Fruit fly (Drosophila melanogaster) whole organism, embryonic: ENCODE results near the gene CG17029.
A peak's percentile ranks its signal among the peaks of the same experiment; 100 is the strongest.

ENCODE experiments used
- ATbp ChIP-seq: fragments of 200-800 bp; sonication (Bioruptor generic); optimal IDR thresholded peaks from 2 replicates; lab custom pipeline; 2017; ENCODE audit warnings: missing biosample characterization, mild to moderate bottlenecking, missing genetic modification characterization, missing genetic modification reagents
- C15 ChIP-seq: fragments of 200-800 bp; sonication (Bioruptor generic); IDR thresholded peaks from 3 replicates; pipeline ENCODE4 v1.3.6; 2022; ENCODE audit warnings: missing biosample characterization, missing genetic modification characterization
- CG11398 ChIP-seq: fragments of 200-800 bp; sonication (Bioruptor generic); optimal IDR thresholded peaks from 2 replicates; lab custom pipeline; 2016; ENCODE audit warnings: missing biosample characterization, missing genetic modification characterization
- CG13123 ChIP-seq: fragments of 200-800 bp; sonication (Bioruptor generic); optimal IDR thresholded peaks from 2 replicates; lab custom pipeline; 2016; ENCODE audit warnings: missing biosample characterization, missing genetic modification characterization
- CG15073 ChIP-seq: fragments of 200-800 bp; sonication (Bioruptor generic); optimal IDR thresholded peaks from 2 replicates; lab custom pipeline; 2016; ENCODE audit warnings: missing biosample characterization, missing genetic modification characterization
- CG15479 ChIP-seq: fragments of 200-800 bp; sonication (Bioruptor generic); optimal IDR thresholded peaks from 3 replicates; lab custom pipeline; 2019; ENCODE audit warnings: missing biosample characterization, mild to moderate bottlenecking, missing genetic modification characterization, moderate library complexity
- CG17802 ChIP-seq: fragments of 200-800 bp; sonication (Bioruptor generic); optimal IDR thresholded peaks from 2 replicates; lab custom pipeline; 2018; ENCODE audit warnings: missing biosample characterization, mild to moderate bottlenecking, missing genetic modification characterization, moderate library complexity
- CG18599 ChIP-seq: fragments of 200-800 bp; sonication (Bioruptor generic); optimal IDR thresholded peaks from 3 replicates; lab custom pipeline; 2017; ENCODE audit warnings: missing biosample characterization, missing genetic modification characterization, mild to moderate bottlenecking, moderate library complexity, missing genetic modification reagents
- CG30020 ChIP-seq: fragments of 200-800 bp; optimal IDR thresholded peaks from 2 replicates; lab custom pipeline; 2019; ENCODE audit warnings: missing biosample characterization, mild to moderate bottlenecking, missing genetic modification characterization, moderate library complexity
- CG32772 ChIP-seq: fragments of 200-800 bp; sonication (Bioruptor generic); IDR thresholded peaks from 2 replicates; pipeline ENCODE4 v1.3.6; 2022; ENCODE audit warnings: missing biosample characterization, missing genetic modification characterization
- CG3407 ChIP-seq: fragments of 200-800 bp; sonication (Bioruptor generic); optimal IDR thresholded peaks from 2 replicates; lab custom pipeline; 2018; ENCODE audit warnings: missing biosample characterization, mild to moderate bottlenecking, missing genetic modification characterization
- CG4730 ChIP-seq: fragments of 200-800 bp; sonication (Bioruptor generic); IDR thresholded peaks from 2 replicates; pipeline ENCODE4 v1.3.6; 2022; ENCODE audit warnings: missing biosample characterization, missing genetic modification characterization
- CG5245 ChIP-seq: fragments of 200-800 bp; sonication (Bioruptor generic); optimal IDR thresholded peaks from 3 replicates; lab custom pipeline; 2016; ENCODE audit warnings: missing biosample characterization, missing genetic modification characterization
- CG5953 ChIP-seq: fragments of 200-800 bp; sonication (Bioruptor generic); IDR thresholded peaks from 2 replicates; pipeline ENCODE4 v1.3.6; 2022; ENCODE audit warnings: missing biosample characterization, missing genetic modification characterization
- CG7271 ChIP-seq: fragments of 200-800 bp; sonication (Bioruptor generic); optimal IDR thresholded peaks from 2 replicates; lab custom pipeline; 2018; ENCODE audit warnings: missing biosample characterization, mild to moderate bottlenecking, missing genetic modification characterization, moderate library complexity
- CG7786 ChIP-seq: fragments of 200-800 bp; sonication (Bioruptor generic); optimal IDR thresholded peaks from 2 replicates; lab custom pipeline; 2016; ENCODE audit warnings: missing biosample characterization, missing genetic modification characterization
- CG8281 ChIP-seq: fragments of 200-800 bp; sonication (Bioruptor generic); optimal IDR thresholded peaks from 2 replicates; lab custom pipeline; 2018; ENCODE audit warnings: missing biosample characterization, mild to moderate bottlenecking, missing genetic modification characterization, moderate library complexity
- CG8924 ChIP-seq: fragments of 200-800 bp; optimal IDR thresholded peaks from 3 replicates; lab custom pipeline; 2019; ENCODE audit warnings: missing biosample characterization, mild to moderate bottlenecking, missing genetic modification characterization, moderate library complexity
- CG9876 ChIP-seq: fragments of 200-800 bp; sonication (Bioruptor generic); optimal IDR thresholded peaks from 2 replicates; lab custom pipeline; 2016; ENCODE audit warnings: missing biosample characterization, missing genetic modification characterization
- CG9932 ChIP-seq: fragments of 200-800 bp; sonication (Bioruptor generic); IDR thresholded peaks from 2 replicates; pipeline ENCODE4 v1.3.6; 2022; ENCODE audit warnings: missing biosample characterization, missing genetic modification characterization
- CHES-1-like ChIP-seq: fragments of 200-800 bp; sonication (Bioruptor generic); optimal IDR thresholded peaks from 2 replicates; lab custom pipeline; 2016; ENCODE audit warnings: missing biosample characterization, missing genetic modification characterization
- Dfd ChIP-seq, 2 experiments: fragments of >200 bp; optimal IDR thresholded peaks; 2 replicates each; lab custom pipeline; 2017; ENCODE audit warnings: missing biosample characterization in 2 of 2, missing genetic modification characterization in 2 of 2
- ERR ChIP-seq: fragments of 200-800 bp; sonication (Bioruptor generic); optimal IDR thresholded peaks from 2 replicates; lab custom pipeline; 2016; ENCODE audit warnings: missing biosample characterization, missing genetic modification characterization
- H2.0 ChIP-seq: fragments of 200-800 bp; sonication (Bioruptor generic); IDR thresholded peaks from 2 replicates; pipeline ENCODE4 v1.3.6; 2022; ENCODE audit warnings: missing biosample characterization, missing genetic modification characterization
- Hr39 ChIP-seq: fragments of >200 bp; optimal IDR thresholded peaks from 2 replicates; lab custom pipeline; 2017
- Hr51 ChIP-seq, 2 experiments: fragments of 200-800 bp; sonication (Bioruptor generic); optimal IDR thresholded peaks; 2 replicates in 1 of 2; 3 replicates in 1 of 2; lab custom pipeline; 2016 to 2018; ENCODE audit warnings: missing biosample characterization in 2 of 2, missing genetic modification characterization in 2 of 2, mild to moderate bottlenecking in 1 of 2, moderate library complexity in 1 of 2
- Mes4 ChIP-seq: fragments of 200-800 bp; sonication (Bioruptor generic); optimal IDR thresholded peaks from 2 replicates; lab custom pipeline; 2016; ENCODE audit warnings: missing biosample characterization, missing genetic modification characterization
- Mrtf ChIP-seq: fragments of 200-800 bp; sonication (Bioruptor generic); IDR thresholded peaks from 3 replicates; pipeline ENCODE4 v1.3.6; 2022; ENCODE audit warnings: missing biosample characterization, missing genetic modification characterization
- Six4 ChIP-seq: fragments of 200-800 bp; sonication (Bioruptor generic); optimal IDR thresholded peaks from 2 replicates; lab custom pipeline; 2016; ENCODE audit warnings: missing biosample characterization, missing genetic modification characterization
- Sry-δ ChIP-seq: fragments of 200-800 bp; sonication (Bioruptor generic); optimal IDR thresholded peaks from 2 replicates; lab custom pipeline; 2016; ENCODE audit warnings: missing biosample characterization, missing genetic modification characterization
- YL-1 ChIP-seq: fragments of 200-800 bp; sonication (Bioruptor generic); optimal IDR thresholded peaks from 3 replicates; lab custom pipeline; 2017; ENCODE audit warnings: missing biosample characterization, mild to moderate bottlenecking, missing genetic modification characterization
- ab ChIP-seq: fragments of 200-800 bp; sonication (Bioruptor generic); optimal IDR thresholded peaks from 2 replicates; lab custom pipeline; 2016; ENCODE audit warnings: missing biosample characterization, missing genetic modification characterization
- amos ChIP-seq: fragments of 200-800 bp; sonication (Bioruptor generic); IDR thresholded peaks from 2 replicates; pipeline ENCODE4 v1.3.6; 2022; ENCODE audit warnings: missing biosample characterization, missing genetic modification characterization; ENCODE audit not compliant: partially characterized antibody
- bab2 ChIP-seq: fragments of 200-800 bp; sonication (Bioruptor generic); optimal IDR thresholded peaks from 2 replicates; lab custom pipeline; 2016; ENCODE audit warnings: missing biosample characterization, missing genetic modification characterization
- bcd ChIP-seq: fragments of 200-800 bp; sonication (Bioruptor generic); optimal IDR thresholded peaks from 2 replicates; lab custom pipeline; 2017; ENCODE audit warnings: missing biosample characterization, mild to moderate bottlenecking, missing genetic modification characterization
- bowl ChIP-seq: fragments of 200-800 bp; sonication (Bioruptor generic); IDR thresholded peaks from 2 replicates; pipeline ENCODE4 v1.3.6; 2022; ENCODE audit warnings: missing biosample characterization, missing genetic modification characterization
- chinmo ChIP-seq: fragments of 200-800 bp; sonication (Bioruptor generic); IDR thresholded peaks from 4 replicates; pipeline ENCODE4 v1.3.6; 2022; ENCODE audit warnings: missing biosample characterization, missing genetic modification characterization; ENCODE audit not compliant: partially characterized antibody
- chm ChIP-seq: fragments of 200-800 bp; sonication (Bioruptor generic); IDR thresholded peaks from 2 replicates; pipeline ENCODE4 v1.3.6; 2022; ENCODE audit warnings: missing biosample characterization, missing genetic modification characterization
- crc ChIP-seq: fragments of 200-800 bp; sonication (Bioruptor generic); optimal IDR thresholded peaks from 2 replicates; lab custom pipeline; 2016; ENCODE audit warnings: missing biosample characterization, missing genetic modification characterization
- ems ChIP-seq: fragments of 200-800 bp; sonication (Bioruptor generic); optimal IDR thresholded peaks from 3 replicates; lab custom pipeline; 2016; ENCODE audit warnings: missing biosample characterization, missing genetic modification characterization
- eve ChIP-seq, 2 experiments: fragments of >200 bp; optimal IDR thresholded peaks; 2 replicates each; lab custom pipeline; 2017; ENCODE audit warnings: missing biosample characterization in 2 of 2, missing genetic modification characterization in 2 of 2
- eyg ChIP-seq: fragments of 200-800 bp; sonication (Bioruptor generic); optimal IDR thresholded peaks from 3 replicates; lab custom pipeline; 2016; ENCODE audit warnings: missing biosample characterization, missing genetic modification characterization
- lmd ChIP-seq: fragments of 200-800 bp; sonication (Bioruptor generic); IDR thresholded peaks from 2 replicates; pipeline ENCODE4 v1.3.6; 2022; ENCODE audit warnings: missing biosample characterization, missing genetic modification characterization
- maf-S ChIP-seq: fragments of 200-800 bp; sonication (Bioruptor generic); optimal IDR thresholded peaks from 2 replicates; lab custom pipeline; 2016; ENCODE audit warnings: missing biosample characterization, missing genetic modification characterization
- oc ChIP-seq: fragments of 200-800 bp; sonication (Bioruptor generic); optimal IDR thresholded peaks from 2 replicates; lab custom pipeline; 2018; ENCODE audit warnings: missing biosample characterization, mild to moderate bottlenecking, missing genetic modification characterization, moderate library complexity
- pnt ChIP-seq: fragments of 200-800 bp; sonication (Bioruptor generic); optimal IDR thresholded peaks from 3 replicates; lab custom pipeline; 2016; ENCODE audit warnings: missing biosample characterization, missing genetic modification characterization
- ranshi ChIP-seq: fragments of 200-800 bp; sonication (Bioruptor generic); IDR thresholded peaks from 2 replicates; pipeline ENCODE4 v1.3.6; 2022; ENCODE audit warnings: missing biosample characterization, missing genetic modification characterization
- sens ChIP-seq: fragments of 200-800 bp; sonication (Bioruptor generic); peaks from one replicate; lab custom pipeline; 2016; ENCODE audit warnings: missing biosample characterization, missing genetic modification characterization
- slou ChIP-seq: fragments of 200-800 bp; sonication (Bioruptor generic); optimal IDR thresholded peaks from 3 replicates; lab custom pipeline; 2016; ENCODE audit warnings: missing biosample characterization, missing genetic modification characterization
- so ChIP-seq: fragments of 200-800 bp; sonication (Bioruptor generic); IDR thresholded peaks from 3 replicates; pipeline ENCODE4 v1.3.6; 2022; ENCODE audit warnings: missing biosample characterization, missing genetic modification characterization

Gene CG17029

DNA sequence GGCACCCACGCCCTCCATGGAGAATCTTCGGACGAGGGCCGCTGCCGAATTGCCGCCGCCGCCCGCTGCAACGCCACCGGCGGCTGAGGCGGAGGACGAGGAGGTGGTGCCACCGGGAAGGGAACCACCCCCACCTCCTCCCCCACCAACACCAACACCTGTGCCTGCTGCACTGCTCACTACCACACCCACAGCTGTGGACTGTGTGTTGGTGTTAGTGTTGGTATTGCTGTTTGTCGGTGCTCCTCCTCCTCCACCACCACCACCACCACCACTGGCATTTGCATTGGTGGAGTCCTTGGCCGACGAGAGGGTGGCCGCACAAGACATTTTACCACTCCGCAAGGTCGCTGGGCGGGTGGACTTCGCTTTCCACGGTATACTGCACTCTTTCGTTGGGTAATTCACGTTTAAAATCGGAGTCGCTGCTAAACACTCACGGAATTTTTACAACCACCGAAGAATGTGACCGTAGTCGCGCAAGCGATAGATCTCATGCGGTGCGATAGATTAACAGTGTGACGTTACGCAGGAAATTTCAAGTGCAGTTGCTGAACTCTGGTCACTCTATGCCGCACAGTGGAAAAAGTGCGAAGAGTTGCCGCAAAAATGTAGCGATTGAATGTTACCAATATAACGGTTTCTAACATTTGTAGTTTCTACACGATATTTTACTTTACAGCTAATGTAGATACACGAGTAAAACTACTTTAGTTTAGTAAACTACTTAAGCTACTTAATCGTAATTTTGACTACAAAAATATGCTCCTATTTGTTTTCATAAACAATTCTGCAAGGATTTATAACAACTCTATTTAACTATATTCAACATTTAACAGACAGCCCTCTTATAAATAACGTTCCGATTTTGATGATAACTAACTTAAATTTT is 34.9 kb downstream of the CG17029 start, which contains the start of gene mib1 (continued):
- no peak for TF ChIP-seq bowl (GFP tag; lab: Robert Waterston, UW)
- TF ChIP-seq CHES-1-like (GFP tag; lab: Kevin White, UChicago): peak; percentile 71
- TF ChIP-seq chm (GFP tag; lab: Robert Waterston, UW): peak; percentile 68; the same call in 1 of the 2 replicates
- peak; percentile 93 for TF ChIP-seq amos (GFP tag; lab: Robert Waterston, UW)
- peak; percentile 38 for TF ChIP-seq ems
- TF ChIP-seq Mes4: no peak
- no peak for TF ChIP-seq CG32772 (GFP tag; lab: Robert Waterston, UW)
- peak; percentile 51; the same call in 1 of the 2 replicates for TF ChIP-seq CG9932 (GFP tag; lab: Robert Waterston, UW)
- TF ChIP-seq CG4730: no peak
- TF ChIP-seq CG5245 (GFP tag; lab: Kevin White, UChicago): no peak
- TF ChIP-seq CG8924: peak; percentile 42
- no peak for TF ChIP-seq CG13123 (GFP tag; lab: Kevin White, UChicago)
- TF ChIP-seq CG15073 (GFP tag; lab: Kevin White, UChicago): no peak
- TF ChIP-seq oc (tag; lab: Kevin White, UChicago): peak; percentile 67
- TF ChIP-seq so: 0 out of 3 replicates have a peak, but pooled peaks have one; percentile 35
- no peak for TF ChIP-seq CG15479 (GFP tag; lab: Kevin White, UChicago)
- TF ChIP-seq ab (GFP tag; lab: Kevin White, UChicago): no peak
- peak; percentile 26 for TF ChIP-seq CG7786 (GFP tag; lab: Kevin White, UChicago)
- peak in 1 of 2 experiments; percentile 5 for TF ChIP-seq Hr51 (GFP tag; optimal IDR thresholded peaks at IDR 0.05; lab: Kevin White, UChicago)
- TF ChIP-seq H2.0 (GFP tag; lab: Robert Waterston, UW): no peak
- no peak for TF ChIP-seq Dfd (GFP tag; optimal IDR thresholded peaks at IDR 0.05; lab: Kevin White, UChicago)
- no peak for TF ChIP-seq Mrtf (GFP tag; lab: Robert Waterston, UW)
- peak; percentile 39; the same call in 1 of the 2 replicates for TF ChIP-seq lmd (GFP tag; lab: Robert Waterston, UW)
- peak; percentile 23 for TF ChIP-seq CG18599 (GFP tag; lab: Kevin White, UChicago)
- TF ChIP-seq CG5953 (GFP tag; lab: Robert Waterston, UW): no peak
- no peak for TF ChIP-seq pnt
- TF ChIP-seq slou: no peak
- peak; percentile 38 for TF ChIP-seq CG30020 (tag; lab: Kevin White, UChicago)
- no peak for TF ChIP-seq maf-S (GFP tag; lab: Kevin White, UChicago)
- peak; percentile 91 for TF ChIP-seq YL-1 (GFP tag; lab: Kevin White, UChicago)
- TF ChIP-seq Six4 (GFP tag; lab: Kevin White, UChicago): no peak
- TF ChIP-seq chinmo (GFP tag; lab: Robert Waterston, UW): peak; percentile 95; the same call in 3 of the 4 replicates
- TF ChIP-seq sens: peak; percentile 82
- TF ChIP-seq bcd (GFP tag; lab: Kevin White, UChicago): peak; percentile 52
- no peak for TF ChIP-seq ATbp (GFP tag; lab: Kevin White, UChicago)
- no peak for TF ChIP-seq ERR (GFP tag; lab: Kevin White, UChicago)
- TF ChIP-seq eyg (GFP tag; lab: Kevin White, UChicago): no peak
- no peak for TF ChIP-seq CG9876 (GFP tag; lab: Kevin White, UChicago)
- TF ChIP-seq Hr39 (lab: Kevin White, UChicago): peak; percentile 65
- TF ChIP-seq ranshi (GFP tag; lab: Robert Waterston, UW): no peak; the same call in 1 of the 2 replicates
- no peak for TF ChIP-seq C15 (GFP tag; lab: Robert Waterston, UW)
- peak; percentile 79 for TF ChIP-seq Sry-δ (GFP tag; lab: Kevin White, UChicago)
- no peak for TF ChIP-seq bab2 (GFP tag; lab: Kevin White, UChicago)
- TF ChIP-seq CG11398 (GFP tag; lab: Kevin White, UChicago): no peak
- TF ChIP-seq CG3407: no peak
- no peak for TF ChIP-seq CG17802
- TF ChIP-seq CG8281 (tag; lab: Kevin White, UChicago): no peak
- no peak for TF ChIP-seq CG7271 (tag; lab: Kevin White, UChicago)
- TF ChIP-seq crc (GFP tag; lab: Kevin White, UChicago): no peak
- no peak for TF ChIP-seq eve (GFP tag; optimal IDR thresholded peaks at IDR 0.05; lab: Kevin White, UChicago)
